Fruit fly (Drosophila melanogaster): ENCODE measurements around the gene CG8004.
A peak's percentile ranks its signal among the peaks of the same experiment; 100 is the strongest.

CG8004 gene

DNA sequence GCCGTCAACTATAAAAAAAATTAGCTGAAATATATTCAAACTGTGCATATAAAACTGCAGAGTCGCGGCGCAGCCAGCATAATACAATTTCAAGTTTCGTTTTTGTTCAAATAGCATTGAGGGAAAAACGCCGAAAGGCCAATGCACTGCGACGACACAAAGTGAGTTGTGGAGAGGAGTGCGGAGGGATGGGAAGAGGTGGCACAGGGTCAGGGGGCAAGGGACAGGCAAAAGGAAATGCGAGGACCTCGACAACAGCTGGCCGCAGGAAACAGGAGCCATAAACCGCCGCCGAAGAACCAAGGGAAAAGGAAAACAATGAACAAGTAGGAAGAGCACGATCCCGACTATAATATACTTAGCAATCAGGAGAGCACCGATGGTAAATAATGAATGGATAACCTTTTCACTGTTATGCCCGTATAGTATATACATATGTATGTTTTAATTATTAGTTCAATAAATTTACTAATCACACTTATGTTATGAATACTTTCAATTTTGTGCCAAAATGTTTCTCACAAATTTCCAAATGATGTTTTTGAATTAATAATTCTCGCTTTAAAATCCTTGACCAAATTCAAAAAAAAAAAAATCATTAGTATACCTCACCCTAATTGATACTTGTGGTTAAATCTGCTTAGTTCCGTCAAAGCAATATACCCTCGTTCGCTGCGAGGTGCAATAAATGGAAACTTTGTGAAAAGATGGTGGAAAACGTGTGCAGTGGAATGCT is 29.6 kb downstream of the CG8004 start (continued):
- TF ChIP-seq CG3726 (GFP tag; IDR thresholded peaks at IDR 0.05): no peak
- TF ChIP-seq Lhr (GFP tag; optimal IDR thresholded peaks at IDR 0.05): no peak
- peak; percentile 71 for TF ChIP-seq CG12391 (tag; optimal IDR thresholded peaks at IDR 0.05)
- TF ChIP-seq HHEX (GFP tag; optimal IDR thresholded peaks at IDR 0.05): no peak
- peak; percentile 12 for TF ChIP-seq CG1603 (tag; optimal IDR thresholded peaks at IDR 0.05)
- TF ChIP-seq D19B (GFP tag; optimal IDR thresholded peaks at IDR 0.05): peak; percentile 75
- no peak for TF ChIP-seq CG11560 (tag; IDR thresholded peaks at IDR 0.05)
- peak; percentile 13 for TF ChIP-seq Nf-YB (GFP tag; optimal IDR thresholded peaks at IDR 0.05)
- no peak for TF ChIP-seq CG17568 (GFP tag; optimal IDR thresholded peaks at IDR 0.05)
- peak; percentile 55 for TF ChIP-seq CG18262 (tag; optimal IDR thresholded peaks at IDR 0.05)
- TF ChIP-seq CG6813 (GFP tag; optimal IDR thresholded peaks at IDR 0.05): peak; percentile 11
- TF ChIP-seq CG8359 (GFP tag; optimal IDR thresholded peaks at IDR 0.05; ENCODE audit: borderline replicate concordance): no peak
- TF ChIP-seq tx (GFP tag; optimal IDR thresholded peaks at IDR 0.05): no peak
- TF ChIP-seq Chrac-16 (GFP tag; optimal IDR thresholded peaks at IDR 0.05): peak; percentile 48
- no peak for TF ChIP-seq insv (GFP tag; optimal IDR thresholded peaks at IDR 0.05)
- no peak for TF ChIP-seq slou (GFP tag; optimal IDR thresholded peaks at IDR 0.05)
- no peak for TF ChIP-seq z (GFP tag; IDR thresholded peaks at IDR 0.05)
- peak; percentile 53 for TF ChIP-seq CG15696 (tag; optimal IDR thresholded peaks at IDR 0.05)
- TF ChIP-seq Max (GFP tag; optimal IDR thresholded peaks at IDR 0.05): peak; percentile 38
- TF ChIP-seq chinmo (GFP tag; IDR thresholded peaks at IDR 0.05; ENCODE audit: partially characterized antibody): no peak
- TF ChIP-seq sc (optimal IDR thresholded peaks at IDR 0.05): no peak
- TF ChIP-seq sc (GFP tag; optimal IDR thresholded peaks at IDR 0.05): peak; percentile 14
- TF ChIP-seq CG10543 (GFP tag; optimal IDR thresholded peaks at IDR 0.05): no peak
- no peak for TF ChIP-seq CG10321 (GFP tag; IDR thresholded peaks at IDR 0.05)
- no peak for TF ChIP-seq Dad (GFP tag; optimal IDR thresholded peaks at IDR 0.05)
- no peak for TF ChIP-seq CG9215 (GFP tag; IDR thresholded peaks at IDR 0.05)
- peak; percentile 31 for TF ChIP-seq gsb-n (tag; optimal IDR thresholded peaks at IDR 0.05)
- TF ChIP-seq Vsx1 (GFP tag; optimal IDR thresholded peaks at IDR 0.05): no peak
- TF ChIP-seq NFAT (GFP tag; IDR thresholded peaks at IDR 0.05): no peak
- TF ChIP-seq ind (GFP tag; optimal IDR thresholded peaks at IDR 0.05): peak; percentile 9
- no peak for TF ChIP-seq CG5180 (GFP tag; optimal IDR thresholded peaks at IDR 0.05)
- TF ChIP-seq chn (GFP tag; optimal IDR thresholded peaks at IDR 0.05): no peak
- no peak for TF ChIP-seq org-1 (GFP tag; optimal IDR thresholded peaks at IDR 0.05)
- peak; percentile 52 for TF ChIP-seq CG30403 (GFP tag; optimal IDR thresholded peaks at IDR 0.05)
- TF ChIP-seq dmrt11E (tag; optimal IDR thresholded peaks at IDR 0.05): peak; percentile 81
- TF ChIP-seq CG16863 (GFP tag; optimal IDR thresholded peaks at IDR 0.05): peak; percentile 16
- no peak for TF ChIP-seq tll (GFP tag; optimal IDR thresholded peaks at IDR 0.05)
- TF ChIP-seq CG13296 (GFP tag; optimal IDR thresholded peaks at IDR 0.05): no peak
- TF ChIP-seq Med (GFP tag): peak; percentile 55
- TF ChIP-seq CG12769 (tag; optimal IDR thresholded peaks at IDR 0.05): no peak
- no peak for TF ChIP-seq cwo (GFP tag; optimal IDR thresholded peaks at IDR 0.05)
- no peak for TF ChIP-seq CG7357 (GFP tag; IDR thresholded peaks at IDR 0.05)
- no peak for TF ChIP-seq CG2120 (GFP tag; optimal IDR thresholded peaks at IDR 0.05)
- TF ChIP-seq CG34224 (GFP tag; IDR thresholded peaks at IDR 0.05; ENCODE audit: partially characterized antibody): no peak
- TF ChIP-seq CG9727 (GFP tag; optimal IDR thresholded peaks at IDR 0.05): peak; percentile 79
- no peak for TF ChIP-seq CG2129 (GFP tag; IDR thresholded peaks at IDR 0.05; ENCODE audit: partially characterized antibody)
- TF ChIP-seq CG10654 (GFP tag; optimal IDR thresholded peaks at IDR 0.05): no peak
- peak; percentile 55 for TF ChIP-seq CG10979 (tag; optimal IDR thresholded peaks at IDR 0.05)
- TF ChIP-seq onecut (GFP tag; IDR thresholded peaks at IDR 0.05): no peak
